Worm (Caenorhabditis elegans): ENCODE measurements around the gene ZK899.3.

ZK899.3 gene

DNA sequence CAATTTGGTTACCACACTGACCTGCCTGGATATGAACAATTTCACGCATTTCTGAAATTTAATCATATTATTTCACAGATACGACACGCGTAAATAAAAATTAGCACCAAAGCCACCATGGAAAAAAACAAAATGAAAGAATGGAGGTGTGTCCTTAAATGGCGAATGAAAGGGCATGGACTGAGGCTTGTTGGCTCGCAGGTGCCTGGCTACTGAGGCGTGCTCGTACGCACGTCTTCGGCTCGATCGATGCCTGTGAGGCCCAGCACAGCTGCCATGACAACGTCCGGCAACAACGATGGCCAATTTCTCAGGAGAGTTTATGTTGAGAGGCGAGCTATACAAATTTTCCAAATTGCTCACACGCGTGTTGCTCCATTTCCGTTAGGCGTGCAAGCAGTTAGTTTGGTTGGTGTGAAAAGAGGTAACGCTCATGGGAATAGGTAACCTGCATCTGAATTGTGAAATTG is 16.1 kb upstream of the ZK899.3 start, which contains the start of gene tbb-4:
Gene tbb-4 (minus strand): TSS at position 51 of the 470 bp plus-strand sequence.
- TF ChIP-seq hlh-4 (tag; optimal IDR thresholded peaks at IDR 0.05) (no peak), mef-2 (tag; optimal IDR thresholded peaks at IDR 0.05) (no peak), fkh-8 (tag; optimal IDR thresholded peaks at IDR 0.05) (peak; percentile 80), nhr-76 (tag; optimal IDR thresholded peaks at IDR 0.05) (no peak)

DNA sequence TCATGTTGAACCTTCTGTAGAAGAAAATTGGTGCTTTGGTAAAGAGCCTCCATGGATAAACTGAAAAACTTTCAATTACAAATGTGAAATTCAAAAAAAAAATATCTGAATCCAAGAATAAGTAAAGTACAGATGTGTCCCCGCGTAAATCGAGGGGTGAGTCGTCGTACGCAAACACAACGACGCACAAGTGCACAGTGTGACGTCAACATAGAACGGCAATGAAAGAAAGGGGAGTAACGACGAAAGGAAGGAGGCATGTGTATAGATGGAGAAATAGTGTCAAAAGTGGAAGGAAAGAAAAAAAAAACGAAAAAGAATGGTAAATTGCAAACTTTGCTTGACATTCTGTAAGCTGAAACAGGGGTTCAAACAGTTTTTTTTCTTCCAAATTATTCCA is 11.4 kb upstream of the ZK899.3 start, which contains the start of gene memb-1:
Gene memb-1 (minus strand): TSS at position 60 of the 400 bp plus-strand sequence.
- TF ChIP-seq elt-3 (tag; optimal IDR thresholded peaks at IDR 0.05): peak in 1 of 6 experiments; percentile 26
- no peak for TF ChIP-seq grh-1 (GFP tag; IDR thresholded peaks at IDR 0.05)
- TF ChIP-seq F16B12.6 (tag; optimal IDR thresholded peaks at IDR 0.05): peak; percentile 96
- TF ChIP-seq C34B4.2 (tag; optimal IDR thresholded peaks at IDR 0.05): no peak
- TF ChIP-seq C16A3.4 (tag; optimal IDR thresholded peaks at IDR 0.05): peak; percentile 66
- TF ChIP-seq blmp-1 (tag; optimal IDR thresholded peaks at IDR 0.05): peak; percentile 78
- no peak for TF ChIP-seq lin-13 (GFP tag; optimal IDR thresholded peaks at IDR 0.05)
- TF ChIP-seq unc-130 (tag; optimal IDR thresholded peaks at IDR 0.05): peak; percentile 20
- TF ChIP-seq aly-2 (tag; optimal IDR thresholded peaks at IDR 0.05): no peak
- peak; percentile 38 for TF ChIP-seq unc-86 (tag; optimal IDR thresholded peaks at IDR 0.05)
- TF ChIP-seq fkh-8 (tag; optimal IDR thresholded peaks at IDR 0.05): peak; percentile 35
- peak; percentile 65 for TF ChIP-seq swsn-7 (tag; optimal IDR thresholded peaks at IDR 0.05)
- no peak for TF ChIP-seq pax-3 (tag; optimal IDR thresholded peaks at IDR 0.05)
- TF ChIP-seq jun-1 (tag; optimal IDR thresholded peaks at IDR 0.05): peak; percentile 45
- TF ChIP-seq nhr-90 (tag; optimal IDR thresholded peaks at IDR 0.05; ENCODE audit: poor library complexity): peak; percentile 63
- no peak for TF ChIP-seq mef-2 (tag; optimal IDR thresholded peaks at IDR 0.05)
- TF ChIP-seq nhr-85 (tag): peak; percentile 65
- TF ChIP-seq lin-35 (GFP tag; optimal IDR thresholded peaks at IDR 0.05): peak; percentile 30 to 79
- TF ChIP-seq nhr-47 (tag; optimal IDR thresholded peaks at IDR 0.05): peak; percentile 65
- no peak for TF ChIP-seq nhr-84 (tag; optimal IDR thresholded peaks at IDR 0.05)
- peak; percentile 42 for TF ChIP-seq tbx-2 (tag; optimal IDR thresholded peaks at IDR 0.05)
- TF ChIP-seq zip-4 (GFP tag; optimal IDR thresholded peaks at IDR 0.05): no peak
- TF ChIP-seq mdl-1 (tag; optimal IDR thresholded peaks at IDR 0.05): peak in 1 of 2 experiments; percentile 70
- peak; percentile 70 for TF ChIP-seq rnt-1 (tag; optimal IDR thresholded peaks at IDR 0.05)
- TF ChIP-seq dsc-1 (tag; optimal IDR thresholded peaks at IDR 0.05): peak; percentile 23
- TF ChIP-seq vab-15 (tag; optimal IDR thresholded peaks at IDR 0.05): no peak
- TF ChIP-seq lsy-2 (tag; optimal IDR thresholded peaks at IDR 0.05): peak; percentile 56 to 63
- peak; percentile 86 for TF ChIP-seq mep-1 (tag; optimal IDR thresholded peaks at IDR 0.05)
- TF ChIP-seq skn-1 (tag; optimal IDR thresholded peaks at IDR 0.05): peak; percentile 28
- TF ChIP-seq ztf-11 (tag; optimal IDR thresholded peaks at IDR 0.05): peak in 1 of 2 experiments; percentile 14
- TF ChIP-seq nhr-71 (tag; optimal IDR thresholded peaks at IDR 0.05): peak; percentile 69
- TF ChIP-seq snu-23 (GFP tag; optimal IDR thresholded peaks at IDR 0.05): peak; percentile 77
- TF ChIP-seq xbp-1 (tag; optimal IDR thresholded peaks at IDR 0.05): peak; percentile 100
- TF ChIP-seq C04F5.9 (tag; optimal IDR thresholded peaks at IDR 0.05): no peak
- peak; percentile 8; the same call in 1 of the 2 replicates for TF ChIP-seq isw-1 (GFP tag; IDR thresholded peaks at IDR 0.05)
- TF ChIP-seq nhr-20 (tag; optimal IDR thresholded peaks at IDR 0.05): peak; percentile 70
- TF ChIP-seq fos-1 (tag; optimal IDR thresholded peaks at IDR 0.05): peak; percentile 45
- peak in 2 of 3 experiments; percentile 43 to 50 for TF ChIP-seq dpl-1 (GFP tag; optimal IDR thresholded peaks at IDR 0.05)
- TF ChIP-seq hlh-4 (tag; optimal IDR thresholded peaks at IDR 0.05): no peak
- no peak for TF ChIP-seq unc-30 (tag; optimal IDR thresholded peaks at IDR 0.05)
- TF ChIP-seq ceh-82 (tag; optimal IDR thresholded peaks at IDR 0.05): peak; percentile 43 to 60 (median 55)
- no peak for TF ChIP-seq elt-2 (tag; optimal IDR thresholded peaks at IDR 0.05)
- no peak for TF ChIP-seq ces-1 (GFP tag; optimal IDR thresholded peaks at IDR 0.05)
- TF ChIP-seq tlp-1 (tag; optimal IDR thresholded peaks at IDR 0.05): no peak
- TF ChIP-seq efl-1 (optimal IDR thresholded peaks at IDR 0.05): peak; percentile 48 to 51
- peak; percentile 11 to 94 for TF ChIP-seq efl-1 (GFP tag; optimal IDR thresholded peaks at IDR 0.05 in 1 of 2)
- peak; percentile 8 for TF ChIP-seq nhr-77 (tag; optimal IDR thresholded peaks at IDR 0.05)
- no peak for TF ChIP-seq mab-9 (GFP tag; IDR thresholded peaks at IDR 0.05)
- peak; percentile 84 for TF ChIP-seq lin-14 (GFP tag; optimal IDR thresholded peaks at IDR 0.05)

Measured in whole organism, L1 larva.